Worm (Caenorhabditis elegans) whole organism, L2 larva: ENCODE measurements around the gene C17F4.12.

Source experiments
- skn-1 ChIP-seq: sonication (generic microtip); optimal IDR thresholded peaks from 2 replicates; lab custom pipeline; 2017; ENCODE audit warnings: missing biosample characterization, missing genetic modification characterization
- unc-39 ChIP-seq: fragments of 150-350 bp; optimal IDR thresholded peaks from 2 replicates; lab custom pipeline; 2014; ENCODE audit warnings: missing biosample characterization, missing genetic modification characterization

DNA sequence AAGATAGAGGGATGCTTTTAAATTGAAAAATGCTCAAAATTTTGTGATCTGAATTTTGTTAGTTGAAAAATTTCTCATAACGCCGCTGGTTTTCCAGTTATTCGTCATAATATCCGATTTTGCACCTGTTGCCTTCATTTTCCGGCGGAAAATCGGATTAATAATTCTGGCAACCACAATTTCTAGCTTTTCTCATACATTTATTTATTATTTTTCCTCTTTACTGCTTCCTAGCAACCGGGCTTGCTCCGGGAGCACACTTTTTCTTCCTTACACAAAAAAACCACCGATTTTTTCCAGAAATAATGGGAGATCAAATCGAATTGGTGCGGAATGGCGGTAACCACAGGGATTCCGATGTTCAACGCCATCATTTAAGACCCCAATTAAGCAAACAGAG lies 23.4 kb upstream of the C17F4.12 start, which contains the start of gene F02E11.7:
- TF ChIP-seq skn-1 (tag; lab: Kevin White, UChicago) (no peak), unc-39 (no peak)
